Worm (Caenorhabditis elegans) whole organism, L2 larva: ENCODE results near the gene Y55F3AM.21.

Source experiments
- R02D3.7 ChIP-seq: fragments of 150-350 bp; optimal IDR thresholded peaks from 2 replicates; lab custom pipeline; 2014; ENCODE audit warnings: missing biosample characterization, missing genetic modification characterization
- blmp-1 ChIP-seq: sonication (generic microtip); optimal IDR thresholded peaks from 2 replicates; lab custom pipeline; 2017; ENCODE audit warnings: missing genetic modification characterization, mild to moderate bottlenecking, missing compliant biosample characterization, antibody characterized with exemption, moderate library complexity; ENCODE audit not compliant: insufficient read depth
- dmd-4 ChIP-seq: sonication (generic microtip); optimal IDR thresholded peaks from 2 replicates; lab custom pipeline; 2017; ENCODE audit warnings: missing biosample characterization, missing genetic modification characterization
- sem-4 ChIP-seq: fragments of 150-350 bp; optimal IDR thresholded peaks from 2 replicates; lab custom pipeline; 2014; ENCODE audit warnings: missing biosample characterization, missing genetic modification reagents, missing genetic modification characterization

Y55F3AM.21 gene

DNA sequence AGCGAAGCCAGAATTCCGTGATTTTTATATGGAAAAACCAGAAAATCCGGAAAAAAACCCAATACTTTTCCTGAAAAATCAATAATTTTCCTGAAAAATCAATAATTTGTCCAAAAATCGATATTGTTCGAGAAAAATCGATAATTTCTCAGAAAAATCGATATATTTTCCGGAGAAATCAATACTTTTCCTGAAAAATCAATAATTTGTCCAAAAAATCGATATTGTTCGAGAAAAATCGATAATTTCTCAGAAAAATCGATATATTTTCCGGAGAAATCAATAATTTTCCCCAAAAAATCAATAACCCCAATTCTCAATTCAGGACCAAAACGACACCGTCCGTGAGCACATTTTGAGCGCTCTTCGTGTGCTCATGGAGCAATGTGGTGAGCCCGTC, 51.0 kb downstream of the Y55F3AM.21 start:
- TF ChIP-seq dmd-4 (tag; lab: Kevin White, UChicago) = no peak
- no peak for TF ChIP-seq blmp-1 (tag; lab: Kevin White, UChicago)

DNA sequence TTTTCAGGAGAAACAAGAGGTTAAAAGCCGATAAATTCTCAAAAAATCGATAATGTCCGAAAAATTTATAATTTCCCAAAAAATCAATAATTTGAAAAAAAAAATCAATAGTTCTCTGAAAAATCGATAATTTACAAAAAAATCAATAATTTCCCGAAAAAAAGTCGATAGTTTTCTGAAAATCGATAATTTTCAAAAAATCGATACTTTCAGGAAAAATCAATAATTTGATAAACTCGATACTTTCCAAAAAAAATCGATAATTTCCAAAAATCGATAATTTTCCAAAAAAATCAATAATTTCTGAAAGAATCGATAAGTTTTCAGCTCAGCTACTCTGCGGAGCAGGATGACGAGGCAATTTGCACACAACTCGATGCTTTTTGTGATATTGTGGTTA, 51.8 kb downstream of the Y55F3AM.21 start:
- TF ChIP-seq R02D3.7 (tag; lab: Kevin White, UChicago) (no peak), sem-4 (tag; lab: Kevin White, UChicago) (no peak)
